Worm (Caenorhabditis elegans): Measurements from ENCODE around the gene ZC477.2.

ce11 chrIV:7133140-7133539 is 25.1 kb downstream of the ZC477.2 start, which contains the start of gene cyn-12:
- TF ChIP-seq F16B12.6 (tag; optimal IDR thresholded peaks at IDR 0.05) (peak; percentile 85), nhr-76 (tag; optimal IDR thresholded peaks at IDR 0.05) (no peak), nhr-77 (tag; optimal IDR thresholded peaks at IDR 0.05) (no peak), aha-1 (tag; optimal IDR thresholded peaks at IDR 0.05) (no peak), swsn-7 (tag; optimal IDR thresholded peaks at IDR 0.05) (peak; percentile 31), lir-3 (tag; optimal IDR thresholded peaks at IDR 0.05; ENCODE audit: poor library complexity) (no peak), fos-1 (tag; optimal IDR thresholded peaks at IDR 0.05) (no peak), dpl-1 (GFP tag; optimal IDR thresholded peaks at IDR 0.05) (peak in 2 of 3 experiments; percentile 48 to 58)
